Fruit fly (Drosophila melanogaster) Kc167 (cell line): ENCODE data around the gene Enoph.

ENCODE experiments used
- Myc ChIP-seq: fragments of >200 bp; optimal IDR thresholded peaks from 2 replicates; lab custom pipeline; 2017; ENCODE audit warnings: missing external identifiers
- Sin3A ChIP-seq: fragments of >200 bp; optimal IDR thresholded peaks from 2 replicates; lab custom pipeline; 2018; ENCODE audit warnings: missing external identifiers
- h ChIP-seq: fragments of >200 bp; optimal IDR thresholded peaks from 3 replicates; lab custom pipeline; 2018; ENCODE audit warnings: missing external identifiers
- insv ChIP-seq: fragments of >200 bp; optimal IDR thresholded peaks from 3 replicates; lab custom pipeline; 2018; ENCODE audit warnings: missing external identifiers
- psq ChIP-seq: fragments of >200 bp; optimal IDR thresholded peaks from 2 replicates; lab custom pipeline; 2017; ENCODE audit warnings: missing external identifiers
- ttk ChIP-seq: sonication (Bioruptor generic); optimal IDR thresholded peaks from 2 replicates; lab custom pipeline; 2017; ENCODE audit warnings: missing external identifiers

The Enoph gene

dm6 chr3R:5256462-5257146 is at the start of gene Enoph, which contains the start of gene Hph:
Gene Enoph, minus strand, starts transcription at chr3R:5256681.
Gene Hph, plus strand, starts transcription at chr3R:5257037.
- no peak for TF ChIP-seq Myc (lab: Kevin White, UChicago)

DNA sequence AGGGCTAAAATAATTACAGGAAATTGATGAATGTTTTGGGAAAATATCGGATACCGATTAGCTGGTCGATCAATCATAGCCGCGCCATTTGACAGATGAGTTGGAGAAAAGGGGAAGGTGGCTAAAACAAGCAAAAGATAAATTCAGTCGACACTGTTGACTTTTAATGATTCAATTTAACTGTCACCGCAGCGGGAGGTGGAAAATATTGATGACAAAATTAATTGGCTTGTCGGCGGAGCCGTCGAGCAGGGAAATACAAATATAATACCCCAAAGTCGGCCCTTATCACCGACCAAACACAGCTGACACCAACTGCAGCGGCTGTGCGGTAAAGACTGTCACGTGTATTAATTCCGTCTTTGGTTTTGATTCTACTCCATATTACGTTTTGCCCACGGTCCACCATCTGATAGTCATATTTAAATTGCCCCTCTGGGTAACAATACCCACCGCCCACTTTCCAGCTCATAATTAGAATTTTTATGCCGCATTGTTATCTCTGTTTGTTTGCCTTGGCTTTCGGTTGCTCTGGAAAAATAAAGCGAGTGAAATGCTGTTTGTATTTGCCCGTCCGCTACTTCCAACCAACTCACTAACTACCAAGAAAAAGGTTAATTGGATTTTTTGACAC is 49.5 kb upstream of the Enoph start:
- TF ChIP-seq insv (lab: Kevin White, UChicago) (no peak), Myc (lab: Kevin White, UChicago) (no peak), Sin3A (no peak), h (lab: Kevin White, UChicago) (no peak), psq (lab: Kevin White, UChicago) (no peak), ttk (lab: Kevin White, UChicago) (no peak)

dm6 chr3R:5302939-5303777 is 46.7 kb upstream of the Enoph start:
- TF ChIP-seq insv (lab: Kevin White, UChicago) (no peak), Sin3A (no peak), Myc (lab: Kevin White, UChicago) (no peak)

dm6 chr3R:5301905-5302304 is 45.4 kb upstream of the Enoph start:
- TF ChIP-seq insv (lab: Kevin White, UChicago) (no peak), Sin3A (no peak), h (lab: Kevin White, UChicago) (no peak), ttk (lab: Kevin White, UChicago) (no peak), psq (lab: Kevin White, UChicago) (no peak), Myc (lab: Kevin White, UChicago) (no peak)

dm6 chr3R:5300620-5301019 is 44.1 kb upstream of the Enoph start:
- TF ChIP-seq Myc (lab: Kevin White, UChicago) (no peak), Sin3A (no peak), psq (lab: Kevin White, UChicago) (no peak), ttk (lab: Kevin White, UChicago) (no peak), insv (lab: Kevin White, UChicago) (no peak), h (lab: Kevin White, UChicago) (no peak)

DNA sequence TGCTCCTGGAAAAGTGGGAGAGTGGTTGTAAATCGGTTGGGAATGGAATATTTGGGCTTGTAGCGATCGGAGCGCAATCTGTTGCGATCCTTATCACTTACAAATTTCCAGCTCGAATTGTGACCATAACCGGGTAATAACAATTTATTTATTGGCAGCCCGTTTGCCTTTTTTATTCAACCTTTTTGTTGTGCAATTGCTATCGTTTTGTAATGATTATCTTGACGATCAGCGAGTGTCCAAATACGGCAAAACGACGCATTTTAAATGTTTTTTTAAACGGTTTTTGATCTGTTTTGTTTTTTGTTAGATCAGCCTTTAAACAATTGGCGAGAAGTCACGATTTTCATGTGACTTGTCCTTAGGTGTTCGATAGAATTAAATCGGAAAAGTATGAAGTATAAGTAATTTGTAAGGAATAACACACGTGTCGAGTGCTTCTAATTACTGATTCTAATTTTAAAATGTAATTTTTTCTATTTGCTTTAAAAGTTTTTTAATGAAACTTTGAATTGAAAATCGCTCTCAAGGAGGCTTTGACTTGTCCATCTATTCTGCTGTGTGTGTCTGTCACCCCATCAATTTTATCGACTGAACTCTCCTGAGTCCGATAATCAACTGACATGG is 43.2 kb upstream of the Enoph start, which contains the start of gene Tim17b1:
TSS of gene Tim17b1 (plus strand) at position 577 of the 627 bp plus-strand sequence.
- TF ChIP-seq Myc (lab: Kevin White, UChicago) (no peak), psq (lab: Kevin White, UChicago) (no peak), insv (lab: Kevin White, UChicago) (no peak), h (lab: Kevin White, UChicago) (no peak), ttk (lab: Kevin White, UChicago) (no peak), Sin3A (no peak)

- TF ChIP-seq Sin3A (no peak), insv (lab: Kevin White, UChicago) (no peak), ttk (lab: Kevin White, UChicago) (no peak), psq (lab: Kevin White, UChicago) (no peak), Myc (lab: Kevin White, UChicago) (no peak), h (lab: Kevin White, UChicago) (no peak)
Observed at dm6 chr3R:5298599-5299307, 42.3 kb upstream of the Enoph start.

- TF ChIP-seq h (lab: Kevin White, UChicago) (no peak), ttk (lab: Kevin White, UChicago) (no peak), Sin3A (no peak), Myc (lab: Kevin White, UChicago) (no peak), psq (lab: Kevin White, UChicago) (no peak), insv (lab: Kevin White, UChicago) (no peak)
Observed at dm6 chr3R:5297315-5297714, 40.8 kb upstream of the Enoph start.

dm6 chr3R:5295090-5295489 is 38.6 kb upstream of the Enoph start:
- TF ChIP-seq h (lab: Kevin White, UChicago) = no peak
- no peak for TF ChIP-seq Myc (lab: Kevin White, UChicago)
- no peak for TF ChIP-seq insv (lab: Kevin White, UChicago)
- no peak for TF ChIP-seq ttk (lab: Kevin White, UChicago)
- no peak for TF ChIP-seq psq (lab: Kevin White, UChicago)
- TF ChIP-seq Sin3A = no peak

dm6 chr3R:5290738-5291137 is 34.3 kb upstream of the Enoph start:
- TF ChIP-seq psq (lab: Kevin White, UChicago) = no peak
- TF ChIP-seq ttk (lab: Kevin White, UChicago) = no peak
- no peak for TF ChIP-seq insv (lab: Kevin White, UChicago)
- TF ChIP-seq Myc (lab: Kevin White, UChicago) = no peak
- no peak for TF ChIP-seq h (lab: Kevin White, UChicago)

DNA sequence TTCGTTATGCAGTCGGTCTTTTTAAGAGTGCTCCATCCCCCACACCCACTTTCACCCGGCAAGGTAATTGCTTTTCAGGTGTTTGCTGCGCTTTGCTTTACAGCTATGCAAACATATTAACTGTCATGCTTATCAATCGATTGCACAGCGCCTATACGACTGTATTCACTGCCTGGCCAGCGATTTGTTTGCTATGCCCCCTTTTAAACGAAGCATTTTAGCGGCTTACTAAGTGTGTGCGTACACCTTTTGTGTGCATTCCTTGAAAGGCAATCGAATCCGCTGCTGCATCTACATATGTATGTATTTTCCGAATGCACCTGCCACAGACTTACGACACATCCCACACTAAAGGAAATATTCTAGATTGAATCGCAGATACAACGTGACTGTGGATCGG is 31.5 kb upstream of the Enoph start:
- TF ChIP-seq insv (lab: Kevin White, UChicago) (no peak), Sin3A (no peak), psq (lab: Kevin White, UChicago) (no peak), h (lab: Kevin White, UChicago) (no peak), ttk (lab: Kevin White, UChicago) (no peak)
